Worm (Caenorhabditis elegans): ENCODE data around the gene C25D7.9.

- no peak for TF ChIP-seq ama-1 (optimal IDR thresholded peaks at IDR 0.05)
- no peak for TF ChIP-seq tbx-37 (GFP tag; conservative IDR thresholded peaks at IDR 0.05)
- no peak for TF ChIP-seq tbx-11 (GFP tag; IDR thresholded peaks at IDR 0.05)
- TF ChIP-seq flt-1 (GFP tag; IDR thresholded peaks at IDR 0.05): no peak
- no peak for TF ChIP-seq hmg-4 (GFP tag; optimal IDR thresholded peaks at IDR 0.05)
- TF ChIP-seq aly-1 (tag; optimal IDR thresholded peaks at IDR 0.05): no peak
- no peak for TF ChIP-seq hmbx-1 (tag; optimal IDR thresholded peaks at IDR 0.05)
- no peak for TF ChIP-seq sea-1 (GFP tag; conservative IDR thresholded peaks at IDR 0.05)
- TF ChIP-seq tra-4 (tag; optimal IDR thresholded peaks at IDR 0.05): no peak
- TF ChIP-seq B0310.2 (tag; optimal IDR thresholded peaks at IDR 0.05): no peak
- TF ChIP-seq scrt-1 (GFP tag; IDR thresholded peaks at IDR 0.05): no peak
- no peak for TF ChIP-seq ceh-13 (GFP tag; optimal IDR thresholded peaks at IDR 0.05)
- TF ChIP-seq hnd-1 (tag; optimal IDR thresholded peaks at IDR 0.05): no peak
Measured at ce11 chrV:15020732-15021131, 44.2 kb upstream of the C25D7.9 start, which contains the start of gene F14H8.5.
